Fruit fly (Drosophila melanogaster) whole organism, wandering third instar larva: ENCODE measurements around the gene Cep290.

ENCODE experiments used
- Abd-B ChIP-seq: fragments of >200 bp; optimal IDR thresholded peaks from 2 replicates; lab custom pipeline; 2017; ENCODE audit warnings: missing biosample characterization, missing genetic modification characterization
- CG32264 ChIP-seq: fragments of 200-800 bp; sonication (Bioruptor generic); optimal IDR thresholded peaks from 2 replicates; lab custom pipeline; 2016; ENCODE audit warnings: missing biosample characterization, missing genetic modification characterization
- CG9705 ChIP-seq: fragments of 200-800 bp; sonication (Bioruptor generic); optimal IDR thresholded peaks from 2 replicates; lab custom pipeline; 2018; ENCODE audit warnings: missing biosample characterization, mild to moderate bottlenecking, missing genetic modification characterization
- Dif ChIP-seq: fragments of 200-275, 200-300 bp; sonication (Bioruptor generic); optimal IDR thresholded peaks from 2 replicates; lab custom pipeline; 2018; ENCODE audit warnings: missing biosample characterization, missing genetic modification characterization; ENCODE audit not compliant: partially characterized antibody
- HLH106 ChIP-seq: fragments of 200-800 bp; optimal IDR thresholded peaks from 3 replicates; lab custom pipeline; 2019; ENCODE audit warnings: missing biosample characterization, mild to moderate bottlenecking, missing genetic modification characterization, moderate library complexity
- Hnf4 ChIP-seq: fragments of 200-800 bp; sonication (Bioruptor generic); optimal IDR thresholded peaks from 2 replicates; lab custom pipeline; 2016; ENCODE audit warnings: missing biosample characterization, mild to moderate bottlenecking, missing genetic modification characterization
- Hr83 ChIP-seq: fragments of 200-300 bp; sonication (Bioruptor generic); optimal IDR thresholded peaks from 2 replicates; lab custom pipeline; 2016; ENCODE audit warnings: missing biosample characterization, mild to moderate bottlenecking, missing genetic modification characterization, moderate library complexity; ENCODE audit not compliant: poor library complexity, severe bottlenecking
- Jra ChIP-seq: sonication (Bioruptor generic); optimal IDR thresholded peaks from 2 replicates; lab custom pipeline; 2016; ENCODE audit warnings: missing biosample characterization, missing genetic modification characterization
- Mio ChIP-seq: sonication (Bioruptor generic); optimal IDR thresholded peaks from 2 replicates; lab custom pipeline; 2016; ENCODE audit warnings: missing biosample characterization, missing genetic modification characterization
- Myc ChIP-seq: fragments of >200 bp; optimal IDR thresholded peaks from 2 replicates; lab custom pipeline; 2017
- N ChIP-seq: fragments of >200 bp; optimal IDR thresholded peaks from 2 replicates; lab custom pipeline; 2018; ENCODE audit warnings: missing biosample characterization, missing external identifiers, missing genetic modification characterization
- OdsH ChIP-seq: fragments of 200-800 bp; sonication (Bioruptor generic); optimal IDR thresholded peaks from 2 replicates; lab custom pipeline; 2016; ENCODE audit warnings: missing biosample characterization, mild to moderate bottlenecking, missing genetic modification characterization
- Rel ChIP-seq, 2 experiments: fragments of 200-800 bp; sonication (Bioruptor generic) in 1 of 2; optimal IDR thresholded peaks; 2 replicates in 1 of 2; 3 replicates in 1 of 2; lab custom pipeline; 2016 to 2019; ENCODE audit warnings: mild to moderate bottlenecking in 2 of 2, missing biosample characterization in 2 of 2, missing genetic modification characterization in 2 of 2, moderate library complexity in 1 of 2
- Sp1 ChIP-seq: fragments of 200-800 bp; sonication (Bioruptor generic); optimal IDR thresholded peaks from 3 replicates; lab custom pipeline; 2019; ENCODE audit warnings: missing biosample characterization, mild to moderate bottlenecking, missing genetic modification characterization, moderate library complexity
- Vsx2 ChIP-seq: fragments of 200-300, 225-300 bp; sonication (Bioruptor generic); optimal IDR thresholded peaks from 2 replicates; lab custom pipeline; 2018; ENCODE audit warnings: missing biosample characterization, missing genetic modification characterization; ENCODE audit not compliant: partially characterized antibody
- br ChIP-seq: fragments of 200-800 bp; sonication (Bioruptor generic); optimal IDR thresholded peaks from 2 replicates; lab custom pipeline; 2016; ENCODE audit warnings: missing biosample characterization, missing genetic modification characterization
- dl ChIP-seq, 2 experiments: fragments of 175-275, 200-275 bp in 1 of 2; fragments of 200-275 bp in 1 of 2; sonication (Bioruptor generic); optimal IDR thresholded peaks; lab custom pipeline; 2018; ENCODE audit warnings: mild to moderate bottlenecking in 2 of 2, missing biosample characterization in 2 of 2, missing genetic modification characterization in 2 of 2, moderate library complexity in 2 of 2; ENCODE audit not compliant: partially characterized antibody in 2 of 2, insufficient read depth in 1 of 2
- dmrt93B ChIP-seq: fragments of 200-800 bp; sonication (Bioruptor generic); optimal IDR thresholded peaks from 2 replicates; lab custom pipeline; 2018; ENCODE audit warnings: missing biosample characterization, mild to moderate bottlenecking, missing genetic modification characterization
- dsf ChIP-seq: sonication (Bioruptor generic); optimal IDR thresholded peaks from 2 replicates; lab custom pipeline; 2016; ENCODE audit warnings: missing biosample characterization, missing genetic modification characterization, borderline replicate concordance
- ey ChIP-seq: fragments of 200-800 bp; sonication (Bioruptor generic); optimal IDR thresholded peaks from 2 replicates; lab custom pipeline; 2016; ENCODE audit warnings: missing biosample characterization, missing genetic modification characterization
- foxo ChIP-seq, 2 experiments: fragments of 200-800 bp; sonication (Bioruptor generic); optimal IDR thresholded peaks; 2 replicates in 1 of 2; 3 replicates in 1 of 2; lab custom pipeline; 2016 to 2017; ENCODE audit warnings: missing biosample characterization in 2 of 2, missing genetic modification characterization in 2 of 2
- jim ChIP-seq: fragments of 175-275, 200-325 bp; sonication (Bioruptor generic); optimal IDR thresholded peaks from 2 replicates; lab custom pipeline; 2016; ENCODE audit warnings: missing biosample characterization, mild to moderate bottlenecking, missing genetic modification characterization
- lola ChIP-seq: fragments of >200 bp; optimal IDR thresholded peaks from 2 replicates; lab custom pipeline; 2017; ENCODE audit warnings: missing biosample characterization, missing genetic modification characterization
- pan ChIP-seq: fragments of >200 bp; optimal IDR thresholded peaks from 2 replicates; lab custom pipeline; 2017
- rgr ChIP-seq: fragments of 200-800 bp; sonication (Bioruptor generic); optimal IDR thresholded peaks from 3 replicates; lab custom pipeline; 2016; ENCODE audit warnings: missing biosample characterization, mild to moderate bottlenecking, missing genetic modification characterization
- sage ChIP-seq: fragments of 200-800 bp; sonication (Bioruptor generic); optimal IDR thresholded peaks from 2 replicates; lab custom pipeline; 2016; ENCODE audit warnings: missing biosample characterization, mild to moderate bottlenecking, missing genetic modification characterization
- usp ChIP-seq: fragments of >200 bp; optimal IDR thresholded peaks from 2 replicates; lab custom pipeline; 2017; ENCODE audit warnings: missing biosample characterization, missing genetic modification characterization
- woc ChIP-seq: sonication (Bioruptor generic); optimal IDR thresholded peaks from 2 replicates; lab custom pipeline; 2016; ENCODE audit warnings: missing biosample characterization, mild to moderate bottlenecking, missing genetic modification characterization

The Cep290 gene

DNA sequence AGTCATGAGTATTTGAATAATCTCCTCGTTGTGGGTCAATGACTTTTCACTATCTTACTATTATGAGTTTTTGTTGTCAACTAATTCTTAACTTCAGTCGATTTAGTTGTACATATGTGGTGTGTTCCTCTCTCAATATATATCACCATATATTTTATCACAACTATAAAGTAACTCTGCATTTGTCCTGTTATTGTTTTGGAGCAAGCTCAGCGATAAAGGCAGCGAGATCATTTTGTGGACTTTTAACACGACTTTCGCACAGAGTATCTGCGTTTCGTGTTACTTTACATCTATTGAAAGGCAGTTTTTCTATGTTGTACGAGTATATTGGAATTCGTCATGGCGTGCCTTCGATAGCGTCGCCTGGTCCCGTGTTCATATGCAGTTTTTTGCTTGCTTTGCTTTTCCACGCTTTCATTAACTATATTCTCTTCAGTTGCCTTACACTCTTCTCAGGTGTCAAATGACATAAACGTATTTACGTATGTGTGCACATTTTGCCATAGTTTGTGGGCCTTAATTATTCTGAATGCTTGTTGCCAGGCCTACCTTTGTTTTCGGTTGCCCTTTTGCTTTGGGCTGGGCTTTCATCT is 31.8 kb downstream of the Cep290 start:
- no peak for TF ChIP-seq br
- no peak for TF ChIP-seq Jra (GFP tag; lab: Kevin White, UChicago)
- TF ChIP-seq Abd-B (GFP tag; lab: Kevin White, UChicago) = no peak
- TF ChIP-seq CG32264 (GFP tag; lab: Kevin White, UChicago) = no peak
- TF ChIP-seq ey (GFP tag; lab: Kevin White, UChicago) = no peak
- no peak for TF ChIP-seq dmrt93B (GFP tag; lab: Kevin White, UChicago)

DNA sequence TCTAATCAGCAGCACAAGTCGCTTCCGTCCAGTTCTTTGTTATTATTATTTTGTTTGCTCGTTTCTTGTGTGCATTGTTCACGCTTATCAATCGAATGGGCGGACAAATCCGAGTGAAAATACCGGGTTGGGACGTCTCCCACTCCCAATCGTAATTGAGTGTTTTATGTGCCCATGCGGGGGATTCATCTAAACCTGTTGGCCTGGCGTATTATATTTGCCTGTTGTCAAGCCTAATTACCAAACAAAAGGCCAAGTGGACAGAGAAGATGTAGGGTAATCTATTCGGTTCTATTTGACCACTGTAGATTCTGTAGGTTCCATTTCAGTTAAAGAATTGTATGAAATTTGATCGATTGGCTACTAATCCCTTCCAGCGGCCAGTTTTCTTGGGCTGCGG is 32.4 kb downstream of the Cep290 start:
- TF ChIP-seq Hr83 (GFP tag; lab: Kevin White, UChicago) = peak; percentile 1
- no peak for TF ChIP-seq dmrt93B (GFP tag; lab: Kevin White, UChicago)
- TF ChIP-seq, all 38 proteins: peak for 1

DNA sequence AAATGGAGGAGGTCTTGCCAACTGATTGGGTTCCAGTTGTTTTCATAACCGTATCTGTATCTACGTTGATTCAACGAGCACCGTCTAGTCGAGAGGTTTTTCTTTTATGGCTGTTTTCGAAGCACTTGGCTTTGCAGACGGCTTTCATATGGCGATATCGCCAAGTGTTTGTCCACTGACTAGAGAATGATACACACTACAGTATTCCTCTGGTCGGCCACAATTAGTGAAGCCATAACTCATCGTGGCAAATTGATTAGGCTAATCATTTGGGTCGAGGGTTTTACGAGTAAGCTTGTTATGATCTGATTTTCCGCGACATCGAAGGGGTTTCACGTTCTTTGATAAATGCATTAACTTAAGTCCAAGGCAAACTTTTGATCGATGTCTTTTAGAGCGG is 32.9 kb downstream of the Cep290 start:
- TF ChIP-seq sage (GFP tag; lab: Kevin White, UChicago) (no peak), Vsx2 (GFP tag; lab: Kevin White, UChicago) (no peak), OdsH (no peak), dmrt93B (GFP tag; lab: Kevin White, UChicago) (no peak), Abd-B (GFP tag; lab: Kevin White, UChicago) (no peak), HLH106 (no peak), br (no peak), Rel (GFP tag; optimal IDR thresholded peaks at IDR 0.05; lab: Kevin White, UChicago) (no peak), Rel (tag; optimal IDR thresholded peaks at IDR 0.05; lab: Kevin White, UChicago) (peak; percentile 17)

DNA sequence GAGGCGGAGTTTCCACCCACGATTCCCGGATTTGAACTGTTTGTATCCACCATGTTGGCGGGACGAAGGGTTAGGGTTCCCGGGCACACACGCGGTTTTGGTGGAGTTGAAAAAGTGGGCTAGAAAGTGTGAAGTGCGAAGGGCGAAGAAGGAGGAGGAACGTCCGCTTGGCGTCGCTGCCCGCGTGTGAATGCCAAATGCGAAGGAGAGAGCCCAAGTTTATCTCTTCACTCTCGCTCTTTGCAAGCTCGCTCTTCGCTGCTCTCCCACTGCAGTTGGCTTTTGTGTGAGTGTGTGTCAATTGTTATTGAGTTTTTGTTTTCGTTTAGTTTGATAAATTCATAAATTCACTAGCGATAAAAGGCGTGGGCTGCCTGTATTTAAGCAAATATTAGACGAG is 37.1 kb downstream of the Cep290 start:
- no peak for TF ChIP-seq Hnf4
- peak; percentile 78 to 91 for TF ChIP-seq dl (GFP tag; optimal IDR thresholded peaks at IDR 0.05; lab: Kevin White, UChicago; ENCODE audit: insufficient read depth in 1 of 2, partially characterized antibody in 2 of 2)
- no peak for TF ChIP-seq CG32264 (GFP tag; lab: Kevin White, UChicago)
- TF ChIP-seq Vsx2 (GFP tag; lab: Kevin White, UChicago) = no peak
- TF ChIP-seq Dif = peak; percentile 96
- TF ChIP-seq Mio (GFP tag; lab: Kevin White, UChicago) = no peak
- TF ChIP-seq Hr83 (GFP tag; lab: Kevin White, UChicago) = no peak
- TF ChIP-seq usp (GFP tag; lab: Kevin White, UChicago) = no peak
- TF ChIP-seq HLH106 = no peak
- no peak for TF ChIP-seq woc (GFP tag; lab: Kevin White, UChicago)
- no peak for TF ChIP-seq rgr (GFP tag; lab: Kevin White, UChicago)
- no peak for TF ChIP-seq Jra (GFP tag; lab: Kevin White, UChicago)
- TF ChIP-seq, all 38 proteins: peak for 2

DNA sequence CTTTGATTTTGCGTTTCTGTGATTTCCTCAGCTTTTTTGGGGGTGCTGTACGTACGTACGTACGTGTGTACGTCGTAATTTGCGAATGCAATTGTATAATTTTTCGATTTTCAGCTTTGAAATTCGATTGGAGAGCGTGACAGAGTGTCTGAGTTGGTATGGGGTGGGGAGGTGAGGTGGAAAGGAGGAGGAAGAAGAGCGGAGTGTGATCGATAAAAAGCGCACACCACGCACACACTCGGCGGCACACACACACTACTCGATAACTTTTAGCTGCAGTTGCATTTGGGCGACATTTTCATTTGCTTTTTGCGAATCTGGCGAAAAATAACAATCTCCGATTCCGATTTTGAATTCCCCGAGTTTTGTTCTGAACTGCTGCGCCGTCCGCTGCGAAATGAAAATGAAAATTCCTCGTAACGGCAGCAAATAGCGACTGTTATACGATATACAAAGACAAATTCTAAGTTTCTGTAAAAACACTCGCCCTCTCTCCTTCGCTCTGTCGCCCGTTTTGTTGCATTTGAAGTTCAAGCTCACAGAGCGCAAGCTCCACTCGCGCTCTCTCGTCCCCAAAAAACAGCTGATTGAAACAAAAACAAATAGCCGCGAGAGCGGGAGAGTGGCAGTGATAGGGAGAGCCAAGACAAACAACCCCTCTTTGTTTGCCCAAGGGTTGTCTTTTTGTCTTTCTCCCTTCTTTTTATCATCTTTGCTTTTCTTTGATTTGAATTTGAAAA is 37.9 kb downstream of the Cep290 start, which contains the start of gene CG13907:
CG13907 (minus strand) TSS at position 518 of the 740 bp plus-strand sequence.
- TF ChIP-seq foxo (GFP tag; optimal IDR thresholded peaks at IDR 0.05; lab: Kevin White, UChicago) (no peak), rgr (GFP tag; lab: Kevin White, UChicago) (peak; percentile 31), Hnf4 (peak; percentile 30), jim (no peak), dl (GFP tag; optimal IDR thresholded peaks at IDR 0.05; lab: Kevin White, UChicago; ENCODE audit: insufficient read depth in 1 of 2, partially characterized antibody in 2 of 2) (peak; percentile 77 to 82), Dif (peak; percentile 83)

DNA sequence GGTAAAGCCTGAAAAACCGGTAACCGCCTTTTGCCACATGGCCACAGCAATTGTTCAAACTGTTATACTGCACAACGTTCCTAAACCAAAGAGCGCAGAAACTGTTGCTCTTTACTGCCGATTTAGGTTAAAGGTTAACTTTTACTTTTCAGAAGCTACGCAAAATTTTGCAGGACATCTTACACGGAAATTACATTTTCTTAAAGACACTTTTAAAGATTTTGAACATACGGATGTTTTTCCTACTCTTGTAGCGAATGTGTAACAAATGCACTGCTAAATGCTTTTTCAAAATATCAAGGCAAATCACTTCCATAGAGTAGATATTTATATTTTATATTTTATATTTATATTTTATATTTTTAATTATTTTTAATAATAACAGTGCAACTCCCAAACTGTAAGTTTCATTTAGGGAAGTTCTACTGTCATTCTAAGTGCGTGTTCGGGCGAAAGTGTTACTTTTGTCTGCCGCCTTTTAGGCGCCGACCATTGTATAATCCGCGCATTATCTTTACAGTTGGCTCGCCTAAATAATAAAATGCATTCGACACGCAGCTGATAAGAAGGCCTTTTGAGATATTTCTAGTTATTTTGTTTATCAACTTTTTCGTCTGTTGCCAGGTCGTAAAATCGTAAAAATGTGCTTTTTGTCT is 38.6 kb downstream of the Cep290 start:
- TF ChIP-seq Vsx2 (GFP tag; lab: Kevin White, UChicago) = no peak
- TF ChIP-seq dmrt93B (GFP tag; lab: Kevin White, UChicago) = no peak
- no peak for TF ChIP-seq Dif
- no peak for TF ChIP-seq lola
- no peak for TF ChIP-seq br
- no peak for TF ChIP-seq Mio (GFP tag; lab: Kevin White, UChicago)
- TF ChIP-seq Sp1 (GFP tag; lab: Kevin White, UChicago) = no peak
- no peak for TF ChIP-seq CG32264 (GFP tag; lab: Kevin White, UChicago)
- TF ChIP-seq HLH106 = no peak
- TF ChIP-seq N (GFP tag; lab: Kevin White, UChicago) = no peak
- TF ChIP-seq Hnf4 = no peak
- no peak for TF ChIP-seq pan (lab: Kevin White, UChicago)
- TF ChIP-seq ey (GFP tag; lab: Kevin White, UChicago) = no peak
- TF ChIP-seq foxo (GFP tag; optimal IDR thresholded peaks at IDR 0.05; lab: Kevin White, UChicago) = no peak
- TF ChIP-seq CG9705 (GFP tag; lab: Kevin White, UChicago) = no peak
- no peak for TF ChIP-seq dsf (GFP tag; lab: Kevin White, UChicago)
- TF ChIP-seq OdsH = no peak
- TF ChIP-seq Myc = no peak
